Fruit fly (Drosophila melanogaster): ENCODE data around the gene hth.
A peak's percentile ranks its signal among the peaks of the same experiment; 100 is the strongest.

dm6 chr3R:10535498-10536142, 103.7 kb downstream of the hth start:
- TF ChIP-seq usp (GFP tag; optimal IDR thresholded peaks at IDR 0.05): no peak
- TF ChIP-seq EcR (GFP tag; optimal IDR thresholded peaks at IDR 0.05): no peak
- TF ChIP-seq psq (optimal IDR thresholded peaks at IDR 0.05): no peak
- peak; percentile 83 for TF ChIP-seq CG8478 (optimal IDR thresholded peaks at IDR 0.05)
- TF ChIP-seq pan (optimal IDR thresholded peaks at IDR 0.05): no peak
